Worm (Caenorhabditis elegans) whole organism, late embryonic: ENCODE measurements around the gene T16H12.3.

Experiments
- C08G9.2 ChIP-seq: sonication (generic microtip); optimal IDR thresholded peaks from 2 replicates; lab custom pipeline; 2016; ENCODE audit warnings: mild to moderate bottlenecking, missing genetic modification characterization, moderate library complexity, missing compliant biosample characterization
- K02D7.2 ChIP-seq: sonication (generic microtip); optimal IDR thresholded peaks from 2 replicates; lab custom pipeline; 2017; ENCODE audit warnings: mild to moderate bottlenecking, missing genetic modification characterization, missing compliant biosample characterization
- K09A11.1 ChIP-seq: sonication (generic microtip); optimal IDR thresholded peaks from 2 replicates; lab custom pipeline; 2017; ENCODE audit warnings: antibody characterized with exemption, mild to moderate bottlenecking, missing genetic modification characterization, missing compliant biosample characterization; ENCODE audit not compliant: insufficient read depth
- T23F11.4 ChIP-seq: fragments of 200-800 bp; sonication (Bioruptor generic); optimal IDR thresholded peaks from 2 replicates; lab custom pipeline; 2018; ENCODE audit warnings: mild to moderate bottlenecking, missing genetic modification characterization, missing compliant biosample characterization
- Y22D7AL.16 ChIP-seq: sonication (generic microtip); optimal IDR thresholded peaks from 2 replicates; lab custom pipeline; 2016; ENCODE audit warnings: missing genetic modification characterization, missing compliant biosample characterization
- ama-1 ChIP-seq: fragments of 150-350 bp; optimal IDR thresholded peaks from 2 replicates; lab custom pipeline; 2014
- ceh-14 ChIP-seq: sonication (generic microtip); optimal IDR thresholded peaks from 2 replicates; lab custom pipeline; 2016; ENCODE audit warnings: missing genotype, missing genetic modification characterization, missing compliant biosample characterization
- ceh-18 ChIP-seq: sonication (generic microtip); optimal IDR thresholded peaks from 2 replicates; lab custom pipeline; 2016; ENCODE audit warnings: missing genetic modification characterization, missing compliant biosample characterization
- ceh-19 ChIP-seq: fragments of 200-800 bp; sonication (Bioruptor generic); optimal IDR thresholded peaks from 2 replicates; lab custom pipeline; 2018; ENCODE audit warnings: mild to moderate bottlenecking, missing genetic modification characterization, missing compliant biosample characterization
- ceh-24 ChIP-seq: sonication (generic microtip); optimal IDR thresholded peaks from 2 replicates; lab custom pipeline; 2016; ENCODE audit warnings: mild to moderate bottlenecking, missing genetic modification characterization, missing compliant biosample characterization
- ceh-30 ChIP-seq: fragments of 150-350 bp; optimal IDR thresholded peaks from 2 replicates; lab custom pipeline; 2014; ENCODE audit warnings: missing biosample characterization, missing genetic modification characterization
- ceh-34 ChIP-seq: sonication (generic microtip); optimal IDR thresholded peaks from 2 replicates; lab custom pipeline; 2016; ENCODE audit warnings: mild to moderate bottlenecking, missing genetic modification characterization, missing compliant biosample characterization
- ceh-48 ChIP-seq: sonication (generic microtip); optimal IDR thresholded peaks from 2 replicates; lab custom pipeline; 2016; ENCODE audit warnings: missing genetic modification characterization, inconsistent platforms, missing compliant biosample characterization
- ceh-9 ChIP-seq: sonication (generic microtip); optimal IDR thresholded peaks from 2 replicates; lab custom pipeline; 2016; ENCODE audit warnings: mild to moderate bottlenecking, missing genetic modification characterization, inconsistent platforms, missing compliant biosample characterization
- dmd-4 ChIP-seq: sonication (generic microtip); optimal IDR thresholded peaks from 2 replicates; lab custom pipeline; 2016; ENCODE audit warnings: borderline replicate concordance, missing genetic modification characterization, missing compliant biosample characterization
- elt-4 ChIP-seq: sonication (generic microtip); optimal IDR thresholded peaks from 2 replicates; lab custom pipeline; 2016; ENCODE audit warnings: missing genetic modification characterization, missing compliant biosample characterization
- eyg-1 ChIP-seq: sonication (generic microtip); optimal IDR thresholded peaks from 2 replicates; lab custom pipeline; 2016; ENCODE audit warnings: missing genotype, missing genetic modification characterization, missing compliant biosample characterization
- fkh-6 ChIP-seq: sonication (generic microtip); optimal IDR thresholded peaks from 2 replicates; lab custom pipeline; 2016; ENCODE audit warnings: missing genetic modification characterization, missing compliant biosample characterization
- hlh-13 ChIP-seq: fragments of 200-800 bp; sonication (Bioruptor generic); optimal IDR thresholded peaks from 2 replicates; lab custom pipeline; 2018; ENCODE audit warnings: mild to moderate bottlenecking, missing genetic modification characterization, missing compliant biosample characterization
- hlh-15 ChIP-seq: sonication (generic microtip); optimal IDR thresholded peaks from 2 replicates; lab custom pipeline; 2016; ENCODE audit warnings: missing genetic modification characterization, missing compliant biosample characterization
- hlh-30 ChIP-seq: sonication (generic microtip); optimal IDR thresholded peaks from 2 replicates; lab custom pipeline; 2017; ENCODE audit warnings: antibody characterized with exemption, missing genetic modification characterization, missing compliant biosample characterization; ENCODE audit not compliant: insufficient read depth
- hlh-6 ChIP-seq: sonication (generic microtip); optimal IDR thresholded peaks from 2 replicates; lab custom pipeline; 2016; ENCODE audit warnings: missing genotype, missing genetic modification characterization, missing compliant biosample characterization
- lim-6 ChIP-seq: sonication (generic microtip); optimal IDR thresholded peaks from 2 replicates; lab custom pipeline; 2016; ENCODE audit warnings: missing genetic modification characterization, missing compliant biosample characterization
- lin-11 ChIP-seq: fragments of 200-800 bp; sonication (Bioruptor generic); optimal IDR thresholded peaks from 2 replicates; lab custom pipeline; 2018; ENCODE audit warnings: mild to moderate bottlenecking, missing genetic modification characterization, missing compliant biosample characterization
- madf-2 ChIP-seq: sonication (generic microtip); optimal IDR thresholded peaks from 2 replicates; lab custom pipeline; 2017; ENCODE audit warnings: missing genetic modification characterization, missing compliant biosample characterization
- nfya-1 ChIP-seq: sonication (generic microtip); optimal IDR thresholded peaks from 2 replicates; lab custom pipeline; 2017; ENCODE audit warnings: missing genetic modification characterization, mild to moderate bottlenecking, missing compliant biosample characterization, antibody characterized with exemption, moderate library complexity
- nhr-11 ChIP-seq: fragments of 150-350 bp; optimal IDR thresholded peaks from 2 replicates; lab custom pipeline; 2014; ENCODE audit warnings: missing biosample characterization, missing genetic modification characterization
- npax-4 ChIP-seq: sonication (generic microtip); optimal IDR thresholded peaks from 2 replicates; lab custom pipeline; 2016; ENCODE audit warnings: missing genetic modification characterization, missing compliant biosample characterization
- odd-2 ChIP-seq: sonication (generic microtip); optimal IDR thresholded peaks from 2 replicates; lab custom pipeline; 2017; ENCODE audit warnings: antibody characterized with exemption, mild to moderate bottlenecking, missing genetic modification characterization, missing compliant biosample characterization
- pag-3 ChIP-seq: sonication (generic microtip); optimal IDR thresholded peaks from 2 replicates; lab custom pipeline; 2016; ENCODE audit warnings: missing compliant biosample characterization, missing genetic modification characterization, borderline replicate concordance
- pha-2 ChIP-seq: sonication (generic microtip); optimal IDR thresholded peaks from 2 replicates; lab custom pipeline; 2017; ENCODE audit warnings: mild to moderate bottlenecking, missing genetic modification characterization, missing compliant biosample characterization
- sdc-2 ChIP-seq: sonication (generic microtip); optimal IDR thresholded peaks from 2 replicates; lab custom pipeline; 2016; ENCODE audit warnings: missing genotype, missing genetic modification characterization, missing compliant biosample characterization
- sox-2 ChIP-seq: fragments of 200-800 bp; sonication (Bioruptor generic); IDR thresholded peaks from 2 replicates; pipeline ENCODE4 v1.3.6; 2022; ENCODE audit warnings: missing genetic modification reagents, missing genetic modification characterization, missing compliant biosample characterization
- tbx-2 ChIP-seq: sonication (generic microtip); optimal IDR thresholded peaks from 2 replicates; lab custom pipeline; 2016; ENCODE audit warnings: missing genetic modification characterization, missing compliant biosample characterization
- tbx-7 ChIP-seq: sonication (generic microtip); optimal IDR thresholded peaks from 2 replicates; lab custom pipeline; 2016; ENCODE audit warnings: missing genotype, missing genetic modification characterization, missing compliant biosample characterization
- ttx-3 ChIP-seq: sonication (generic microtip); optimal IDR thresholded peaks from 2 replicates; lab custom pipeline; 2016; ENCODE audit warnings: missing genetic modification reagents, missing genetic modification characterization, missing compliant biosample characterization
- unc-3 ChIP-seq, 2 experiments: fragments of 200-800 bp in 1 of 2; sonication (Bioruptor generic) in 1 of 2; sonication (generic microtip) in 1 of 2; conservative IDR thresholded peaks in 1 of 2; optimal IDR thresholded peaks in 1 of 2; 2 replicates each; pipeline versions ENCODE4 v1.3.6 to Lab custom; 2016 to 2022; ENCODE audit warnings: missing compliant biosample characterization in 2 of 2, missing genetic modification characterization in 2 of 2, missing genetic modification reagents in 1 of 2
- ztf-16 ChIP-seq: sonication (generic microtip); optimal IDR thresholded peaks from 2 replicates; lab custom pipeline; 2017; ENCODE audit warnings: missing genetic modification characterization, missing compliant biosample characterization

T16H12.3 gene

DNA sequence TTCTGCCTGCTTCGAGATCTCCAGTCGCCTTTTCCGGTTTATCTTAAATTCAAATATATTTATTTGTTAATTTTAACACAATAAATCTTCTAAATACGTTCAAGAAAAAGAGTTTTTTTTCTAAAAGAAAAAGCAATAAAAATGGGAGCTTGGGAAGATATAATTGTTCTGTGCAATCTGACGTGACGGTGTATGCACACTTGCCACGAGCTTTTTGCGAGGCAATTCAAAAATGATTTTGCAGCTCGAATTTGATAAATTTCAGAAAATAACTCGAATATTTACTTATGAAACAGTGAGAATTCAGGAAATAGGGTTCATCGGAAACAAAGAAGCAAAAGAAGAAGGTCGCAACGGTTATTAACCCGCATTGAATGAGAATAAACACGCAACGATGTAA is 10.0 kb upstream of the T16H12.3 start:
- no peak for TF ChIP-seq ceh-34
- no peak for TF ChIP-seq tbx-2 (tag; lab: Kevin White, UChicago)
- no peak for TF ChIP-seq madf-2 (tag; lab: Kevin White, UChicago)
- TF ChIP-seq lim-6 = no peak
- no peak for TF ChIP-seq hlh-15 (tag; lab: Kevin White, UChicago)
- TF ChIP-seq ceh-14 (tag; lab: Kevin White, UChicago) = no peak
- TF ChIP-seq ttx-3 (tag; lab: Kevin White, UChicago) = no peak
- TF ChIP-seq K02D7.2 = no peak
- TF ChIP-seq K09A11.1 = no peak
- TF ChIP-seq eyg-1 (tag; lab: Kevin White, UChicago) = no peak
- no peak for TF ChIP-seq dmd-4 (tag; lab: Kevin White, UChicago)
- TF ChIP-seq ceh-9 = no peak

DNA sequence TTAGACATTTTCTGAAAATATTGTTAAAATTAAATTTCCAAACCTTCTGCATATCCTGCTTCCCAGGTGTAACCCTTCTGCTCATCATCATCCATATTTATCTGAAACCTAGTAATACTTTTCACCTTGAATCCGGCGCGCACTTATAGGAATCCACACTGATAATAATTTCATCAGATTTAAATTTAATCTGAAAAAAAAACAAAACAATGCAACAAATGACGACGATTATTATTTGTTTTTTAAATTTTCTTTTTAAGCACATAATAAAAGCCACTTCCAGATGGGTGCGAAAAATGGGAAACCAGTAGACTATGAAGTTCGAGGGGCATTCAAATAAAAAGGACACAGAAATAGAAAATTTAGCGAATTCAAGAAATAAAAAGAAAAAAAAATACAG is 7.6 kb upstream of the T16H12.3 start, which contains the start of gene gtf-2H2C:
Gene gtf-2H2C, minus strand, starts transcription at position 101 of the 400 bp plus-strand sequence.
- TF ChIP-seq sox-2 = no peak
- no peak for TF ChIP-seq ceh-24 (tag; lab: Kevin White, UChicago)
- TF ChIP-seq nfya-1 (tag; lab: Kevin White, UChicago) = no peak
- TF ChIP-seq C08G9.2 = no peak
- TF ChIP-seq hlh-6 = no peak
- TF ChIP-seq ceh-30 (tag; lab: Kevin White, UChicago) = no peak
- no peak for TF ChIP-seq sdc-2 (tag; lab: Kevin White, UChicago)
- TF ChIP-seq ceh-9 = no peak
- TF ChIP-seq eyg-1 (tag; lab: Kevin White, UChicago) = no peak
- TF ChIP-seq elt-4 (tag; lab: Kevin White, UChicago) = no peak
- no peak for TF ChIP-seq unc-3 (GFP tag; conservative IDR thresholded peaks at IDR 0.05; lab: Robert Waterston, UW)
- no peak for TF ChIP-seq unc-3 (tag; optimal IDR thresholded peaks at IDR 0.05; lab: Kevin White, UChicago)
- TF ChIP-seq tbx-7 (tag; lab: Kevin White, UChicago) = no peak
- TF ChIP-seq hlh-13 (GFP tag; lab: Kevin White, UChicago) = no peak
- no peak for TF ChIP-seq fkh-6
- no peak for TF ChIP-seq dmd-4 (tag; lab: Kevin White, UChicago)
- TF ChIP-seq Y22D7AL.16 (tag; lab: Kevin White, UChicago) = no peak
- TF ChIP-seq ztf-16 (tag; lab: Kevin White, UChicago) = no peak
- TF ChIP-seq, all 69 proteins: peak for 0

DNA sequence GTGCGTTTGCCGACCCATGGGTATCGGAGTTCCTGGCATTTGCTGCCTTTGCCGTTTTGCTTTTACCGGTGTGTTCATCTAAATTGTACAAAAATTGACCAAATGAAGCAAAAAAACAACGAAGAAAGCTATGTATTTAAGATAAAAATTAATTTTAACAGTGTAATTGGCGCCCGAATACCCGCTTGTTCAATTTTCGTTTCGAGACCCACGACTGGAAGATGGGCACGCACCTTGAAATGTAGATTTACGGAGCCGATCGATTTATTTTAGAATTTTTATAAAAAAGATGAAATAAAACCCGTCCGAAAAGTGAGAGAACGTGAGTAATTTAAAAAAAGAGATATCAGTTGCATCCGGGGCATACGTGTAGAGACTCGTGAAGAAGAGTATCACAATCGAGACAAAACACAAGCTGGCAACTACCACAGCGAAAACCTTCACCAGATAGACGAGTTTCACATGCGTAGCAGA is 5.5 kb upstream of the T16H12.3 start, which contains the start of gene hal-2:
Gene hal-2, minus strand, starts transcription at position 424 of the 474 bp plus-strand sequence.
- no peak for TF ChIP-seq ceh-24 (tag; lab: Kevin White, UChicago)
- no peak for TF ChIP-seq hlh-30 (tag; lab: Kevin White, UChicago)
- no peak for TF ChIP-seq K02D7.2
- no peak for TF ChIP-seq T23F11.4 (GFP tag; lab: Kevin White, UChicago)
- no peak for TF ChIP-seq pha-2 (tag; lab: Kevin White, UChicago)
- no peak for TF ChIP-seq sox-2
- no peak for TF ChIP-seq lim-6
- TF ChIP-seq ceh-48 = no peak
- no peak for TF ChIP-seq unc-3 (GFP tag; conservative IDR thresholded peaks at IDR 0.05; lab: Robert Waterston, UW)
- TF ChIP-seq unc-3 (tag; optimal IDR thresholded peaks at IDR 0.05; lab: Kevin White, UChicago) = no peak
- TF ChIP-seq nhr-11 (tag; lab: Kevin White, UChicago) = no peak
- no peak for TF ChIP-seq ztf-16 (tag; lab: Kevin White, UChicago)
- no peak for TF ChIP-seq odd-2
- no peak for TF ChIP-seq lin-11 (tag; lab: Kevin White, UChicago)
- no peak for TF ChIP-seq ceh-19 (GFP tag; lab: Kevin White, UChicago)
- no peak for TF ChIP-seq ttx-3 (tag; lab: Kevin White, UChicago)
- no peak for TF ChIP-seq pag-3 (tag; lab: Kevin White, UChicago)
- TF ChIP-seq ama-1 (lab: Kevin White, UChicago) = no peak
- no peak for TF ChIP-seq npax-4 (tag; lab: Kevin White, UChicago)
- no peak for TF ChIP-seq hlh-13 (GFP tag; lab: Kevin White, UChicago)
- TF ChIP-seq ceh-18 (tag; lab: Kevin White, UChicago) = no peak
